Fruit fly (Drosophila melanogaster): Measurements from ENCODE around the gene Cpr65Ec.

Cpr65Ec gene

DNA sequence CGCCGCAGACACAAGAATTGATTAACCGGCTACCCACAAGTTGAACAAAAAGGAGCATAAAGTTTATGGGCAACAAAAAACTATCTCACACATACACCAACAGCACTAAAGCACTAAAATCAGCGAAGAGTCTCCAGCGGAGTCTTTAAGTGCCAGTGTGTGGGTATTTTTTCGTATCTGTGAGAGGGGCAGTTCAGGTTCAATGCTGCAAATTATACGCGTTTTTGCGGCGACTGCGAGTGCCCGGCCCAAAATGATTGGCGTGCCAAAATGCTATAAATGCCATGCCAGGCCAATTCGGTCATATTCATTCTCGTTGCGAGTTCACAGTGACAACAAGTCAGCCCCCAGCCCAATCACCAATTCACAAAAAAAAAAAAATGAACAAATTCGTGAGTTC, at the start of gene Cpr65Ec:
TSS of gene Cpr65Ec (plus strand) at position 301 of the 400 bp plus-strand sequence.
- TF ChIP-seq D1 (tag; optimal IDR thresholded peaks at IDR 0.05) (no peak), CG8301 (tag; optimal IDR thresholded peaks at IDR 0.05) (no peak), CG13204 (GFP tag; optimal IDR thresholded peaks at IDR 0.05) (no peak), EcR (GFP tag; optimal IDR thresholded peaks at IDR 0.05) (no peak), gl (tag; optimal IDR thresholded peaks at IDR 0.05) (no peak), CG14655 (GFP tag; optimal IDR thresholded peaks at IDR 0.05) (no peak)

DNA sequence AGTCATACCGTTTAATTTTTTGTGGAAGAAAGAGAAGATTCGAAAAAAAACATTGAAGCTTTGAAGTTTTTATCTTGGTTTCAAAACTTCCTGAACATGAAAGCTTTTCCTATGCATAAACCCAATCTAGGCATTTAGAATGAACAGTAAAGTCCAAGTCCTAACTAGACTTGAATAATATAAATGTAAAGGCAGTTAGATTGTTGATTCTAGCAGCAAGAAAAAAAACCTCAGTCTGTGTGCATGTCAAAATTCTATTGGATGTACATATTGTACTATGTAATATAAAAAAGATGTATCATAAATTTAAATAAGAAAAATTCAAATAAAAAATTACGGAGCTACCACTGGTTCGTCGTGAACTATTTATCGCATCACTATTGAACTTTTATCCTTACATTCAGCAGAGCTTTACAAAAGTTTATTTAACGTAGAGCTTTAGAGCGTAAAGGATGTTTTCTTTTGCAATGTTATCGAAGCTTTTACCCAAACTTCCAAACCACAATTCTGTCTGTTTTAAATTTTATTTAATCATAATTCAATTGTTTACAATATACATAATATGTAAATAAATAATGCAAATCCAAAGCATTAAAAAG, 34.5 kb upstream of the Cpr65Ec start:
- TF ChIP-seq CG34367 (tag; optimal IDR thresholded peaks at IDR 0.05) (no peak), CG10348 (GFP tag; IDR thresholded peaks at IDR 0.05) (no peak), gl (tag; optimal IDR thresholded peaks at IDR 0.05) (no peak), Pif1B (GFP tag; optimal IDR thresholded peaks at IDR 0.05) (no peak), CG9948 (tag; optimal IDR thresholded peaks at IDR 0.05) (no peak), Pif1A (GFP tag; optimal IDR thresholded peaks at IDR 0.05) (no peak), CG8301 (tag; optimal IDR thresholded peaks at IDR 0.05) (no peak), CG15710 (tag; optimal IDR thresholded peaks at IDR 0.05) (no peak), Snoo (tag; optimal IDR thresholded peaks at IDR 0.05) (no peak), CG12605 (GFP tag; IDR thresholded peaks at IDR 0.05) (no peak), Ets98B (GFP tag; IDR thresholded peaks at IDR 0.05) (no peak), CG17806 (tag; optimal IDR thresholded peaks at IDR 0.05) (no peak), CG13204 (GFP tag; optimal IDR thresholded peaks at IDR 0.05) (no peak), CG32121 (GFP tag; IDR thresholded peaks at IDR 0.05) (no peak), CG4496 (GFP tag; IDR thresholded peaks at IDR 0.05) (no peak), fd96Ca (GFP tag; IDR thresholded peaks at IDR 0.05) (no peak), D1 (tag; optimal IDR thresholded peaks at IDR 0.05) (no peak), CG14655 (GFP tag; optimal IDR thresholded peaks at IDR 0.05) (no peak), CG8159 (tag; optimal IDR thresholded peaks at IDR 0.05) (no peak), rn (GFP tag; IDR thresholded peaks at IDR 0.05) (no peak)

DNA sequence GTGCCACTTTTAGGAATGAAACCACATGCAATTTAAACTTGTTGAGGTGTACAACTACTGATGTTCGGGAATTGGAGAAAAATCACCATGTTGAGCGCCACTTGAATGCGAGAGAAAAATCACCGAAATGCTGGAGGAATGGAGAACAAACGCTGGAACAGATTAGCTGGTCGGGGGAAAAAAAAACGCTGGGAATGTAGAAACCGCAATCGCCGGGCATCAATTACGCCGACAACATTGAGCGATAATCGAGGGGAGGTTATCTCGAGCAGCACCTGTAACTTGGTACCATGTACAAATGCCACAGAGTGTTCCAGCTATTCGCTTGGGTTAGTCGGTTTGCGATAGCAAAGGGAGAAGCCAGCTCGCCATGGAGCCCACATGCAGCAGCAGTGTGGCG, 27.0 kb upstream of the Cpr65Ec start, which contains the start of gene CG14823:
TSS of gene CG14823 (plus strand) at position 301 of the 400 bp plus-strand sequence.
- no peak for TF ChIP-seq Pif1B (GFP tag; optimal IDR thresholded peaks at IDR 0.05)
- TF ChIP-seq D1 (tag; optimal IDR thresholded peaks at IDR 0.05): no peak
- no peak for TF ChIP-seq CG34367 (tag; optimal IDR thresholded peaks at IDR 0.05)
- TF ChIP-seq CG12605 (GFP tag; IDR thresholded peaks at IDR 0.05): no peak
- no peak for TF ChIP-seq Ets98B (GFP tag; IDR thresholded peaks at IDR 0.05)

DNA sequence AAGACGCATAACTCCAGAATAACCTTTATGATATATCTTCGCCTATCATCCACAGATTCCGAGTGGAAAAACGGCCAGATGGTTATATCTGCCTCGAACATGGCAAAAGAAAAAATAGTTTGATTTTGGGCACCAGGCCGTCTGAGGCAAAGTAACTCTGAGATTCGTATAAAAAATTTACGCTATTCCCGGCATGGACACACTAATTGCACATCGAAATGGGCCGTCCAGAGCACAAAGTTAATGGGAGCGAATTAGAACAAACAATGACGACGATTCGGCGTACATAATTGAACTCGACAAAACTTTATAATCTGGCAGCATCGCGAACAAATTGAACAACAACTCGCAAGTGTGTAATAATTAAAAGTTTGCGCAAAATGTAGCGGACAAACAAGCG, 23.9 kb upstream of the Cpr65Ec start, which contains the start of gene CG32391:
TSS of gene CG32391 (minus strand) at position 101 of the 400 bp plus-strand sequence.
- no peak for TF ChIP-seq Pif1A (GFP tag; optimal IDR thresholded peaks at IDR 0.05)
- TF ChIP-seq CG8301 (tag; optimal IDR thresholded peaks at IDR 0.05): no peak
- TF ChIP-seq fd96Ca (GFP tag; IDR thresholded peaks at IDR 0.05): no peak
- no peak for TF ChIP-seq CG13204 (GFP tag; optimal IDR thresholded peaks at IDR 0.05)
- TF ChIP-seq Ets98B (GFP tag; IDR thresholded peaks at IDR 0.05): no peak
- TF ChIP-seq CG12605 (GFP tag; IDR thresholded peaks at IDR 0.05): no peak
- no peak for TF ChIP-seq D1 (tag; optimal IDR thresholded peaks at IDR 0.05)
- TF ChIP-seq Pif1B (GFP tag; optimal IDR thresholded peaks at IDR 0.05): no peak
- no peak for TF ChIP-seq gl (tag; optimal IDR thresholded peaks at IDR 0.05)
- TF ChIP-seq Snoo (tag; optimal IDR thresholded peaks at IDR 0.05): no peak
- no peak for TF ChIP-seq CG15710 (tag; optimal IDR thresholded peaks at IDR 0.05)
- TF ChIP-seq CG14655 (GFP tag; optimal IDR thresholded peaks at IDR 0.05): no peak

DNA sequence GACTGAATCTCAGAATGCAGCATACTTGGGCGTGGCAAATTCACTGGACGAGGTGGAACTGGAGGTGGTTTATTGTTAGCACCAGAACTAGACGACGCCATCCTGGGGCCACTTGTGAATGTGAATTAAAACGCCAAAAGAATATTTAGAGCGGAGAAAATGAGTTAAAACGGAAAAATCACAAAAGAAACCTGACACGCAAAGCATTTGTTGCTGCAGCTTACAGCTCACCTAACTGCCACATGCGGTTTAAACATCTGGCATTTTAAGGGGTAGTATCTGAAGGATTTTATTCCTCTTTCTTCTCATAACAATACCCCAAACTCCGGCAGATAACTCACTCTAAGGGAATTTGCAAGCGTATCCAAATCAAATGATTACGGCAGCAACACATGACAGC, 17.9 kb upstream of the Cpr65Ec start, which contains the start of gene CG34030:
TSS of gene CG34030 (minus strand) at position 101 of the 400 bp plus-strand sequence.
- TF ChIP-seq CG8159 (tag; optimal IDR thresholded peaks at IDR 0.05) (no peak), Pif1A (GFP tag; optimal IDR thresholded peaks at IDR 0.05) (no peak), gl (tag; optimal IDR thresholded peaks at IDR 0.05) (no peak), CG12605 (GFP tag; IDR thresholded peaks at IDR 0.05) (no peak)

DNA sequence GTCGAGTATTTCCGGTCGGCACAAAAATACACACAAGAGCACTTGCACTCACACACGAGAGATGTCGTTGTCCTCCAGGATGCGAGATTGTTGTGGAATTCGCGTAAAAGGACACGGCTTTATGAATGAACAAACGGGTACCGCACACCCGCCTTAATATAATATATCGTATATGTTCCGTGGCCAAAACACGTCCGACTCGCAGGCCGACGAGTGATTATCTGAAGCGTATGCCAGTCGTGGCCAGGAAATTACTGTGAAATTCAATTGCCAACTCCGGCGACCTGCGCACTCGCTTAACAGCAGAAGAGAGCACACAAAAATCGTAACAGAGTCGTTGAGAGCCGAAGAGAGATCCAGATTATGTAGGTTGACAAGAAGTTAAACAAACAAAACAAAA, 15.7 kb upstream of the Cpr65Ec start, which contains the start of gene CG8641:
TSS of gene CG8641 (minus strand) at position 205 of the 400 bp plus-strand sequence.
- TF ChIP-seq rn (GFP tag; IDR thresholded peaks at IDR 0.05) (no peak), gl (tag; optimal IDR thresholded peaks at IDR 0.05) (no peak), fd96Ca (GFP tag; IDR thresholded peaks at IDR 0.05) (no peak), CG15710 (tag; optimal IDR thresholded peaks at IDR 0.05) (no peak), CG32121 (GFP tag; IDR thresholded peaks at IDR 0.05) (no peak), CG12605 (GFP tag; IDR thresholded peaks at IDR 0.05) (no peak), CG14655 (GFP tag; optimal IDR thresholded peaks at IDR 0.05) (no peak), Snoo (tag; optimal IDR thresholded peaks at IDR 0.05) (no peak), CG8159 (tag; optimal IDR thresholded peaks at IDR 0.05) (no peak), Ets98B (GFP tag; IDR thresholded peaks at IDR 0.05) (no peak), CG9948 (tag; optimal IDR thresholded peaks at IDR 0.05) (no peak), D1 (tag; optimal IDR thresholded peaks at IDR 0.05) (no peak), CG34367 (tag; optimal IDR thresholded peaks at IDR 0.05) (no peak), CG17806 (tag; optimal IDR thresholded peaks at IDR 0.05) (no peak), EcR (GFP tag; optimal IDR thresholded peaks at IDR 0.05) (no peak), CG8301 (tag; optimal IDR thresholded peaks at IDR 0.05) (no peak), Pif1B (GFP tag; optimal IDR thresholded peaks at IDR 0.05) (no peak), CG10348 (GFP tag; IDR thresholded peaks at IDR 0.05) (no peak)

Data from whole organism, pupa.